Fruit fly (Drosophila melanogaster): ENCODE measurements around the gene CG33110.

- no peak for TF ChIP-seq CG7045 (GFP tag; optimal IDR thresholded peaks at IDR 0.05)
- TF ChIP-seq CG14711 (tag; optimal IDR thresholded peaks at IDR 0.05): no peak
Observed at dm6 chr3R:22550306-22550812, 19.6 kb upstream of the CG33110 start, which contains the start of gene bond.
